Worm (Caenorhabditis elegans) whole organism, dauer: ENCODE results near the gene repo-1.

Experiments used
- unc-62 ChIP-seq: sonication (generic microtip); optimal IDR thresholded peaks from 2 replicates; lab custom pipeline; 2017; ENCODE audit warnings: missing biosample characterization, missing genetic modification reagents, missing genetic modification characterization

repo-1 gene

DNA sequence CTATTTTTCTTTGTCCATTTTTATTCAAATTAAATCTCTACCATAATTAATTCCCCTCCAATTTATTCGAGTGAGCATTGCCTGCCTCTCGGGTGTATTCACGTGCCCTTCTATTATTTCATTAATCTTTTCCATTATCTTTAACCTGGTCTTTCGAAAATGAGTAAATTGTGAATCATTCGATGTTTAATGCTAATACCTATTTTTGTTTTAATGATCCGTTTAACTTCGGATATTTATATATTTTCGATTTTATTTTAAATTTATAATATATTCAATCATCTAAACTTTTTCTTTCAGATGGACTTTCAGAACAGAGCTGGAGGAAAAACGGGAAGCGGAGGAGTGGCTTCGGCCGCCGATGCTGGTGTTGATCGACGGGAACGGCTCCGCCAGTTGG is at the start of gene repo-1:
Gene repo-1 (plus strand): TSS at position 301 of the 400 bp plus-strand sequence.
- TF ChIP-seq unc-62 (GFP tag; lab: Kevin White, UChicago), result no peak

DNA sequence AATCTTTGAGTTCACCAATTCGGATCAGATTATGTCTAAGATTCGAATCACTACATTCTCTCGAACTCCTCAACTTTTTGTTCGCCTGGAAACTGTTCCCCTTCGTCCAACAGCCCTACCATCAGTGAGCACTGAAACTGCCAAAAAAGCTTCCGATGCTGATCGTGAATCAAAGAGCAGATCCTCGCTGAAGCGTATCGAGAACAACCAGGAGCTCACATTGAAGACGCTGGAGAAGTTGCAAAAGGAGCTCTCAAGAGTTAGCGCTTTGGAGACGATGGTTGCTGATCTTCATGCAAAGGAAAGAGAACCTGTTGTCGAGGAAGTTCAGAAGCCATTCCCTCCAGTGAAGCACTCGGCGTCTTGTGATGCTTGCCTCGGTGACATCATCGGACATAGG is 49.5 kb upstream of the repo-1 start:
- TF ChIP-seq unc-62 (GFP tag; lab: Kevin White, UChicago), result no peak

DNA sequence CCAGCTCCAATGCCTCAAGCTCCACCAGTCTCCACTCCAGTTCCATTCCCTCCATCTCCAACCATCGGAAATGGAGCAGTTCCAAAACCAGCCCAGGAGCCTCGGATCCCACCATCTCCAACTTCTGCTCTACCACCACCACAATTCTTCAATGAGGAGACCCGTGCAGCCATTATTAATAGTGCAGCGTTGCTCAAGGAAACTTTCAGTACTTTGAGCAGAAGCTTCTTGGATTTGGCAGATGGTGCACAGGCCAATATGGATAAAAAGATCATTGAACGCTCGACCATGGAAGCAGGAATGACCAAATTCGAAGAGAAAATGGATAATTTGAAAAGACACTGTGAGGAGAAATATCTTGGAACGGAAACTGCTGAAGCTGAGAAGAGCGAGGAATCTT is 48.9 kb upstream of the repo-1 start:
- TF ChIP-seq unc-62 (GFP tag; lab: Kevin White, UChicago), result no peak

DNA sequence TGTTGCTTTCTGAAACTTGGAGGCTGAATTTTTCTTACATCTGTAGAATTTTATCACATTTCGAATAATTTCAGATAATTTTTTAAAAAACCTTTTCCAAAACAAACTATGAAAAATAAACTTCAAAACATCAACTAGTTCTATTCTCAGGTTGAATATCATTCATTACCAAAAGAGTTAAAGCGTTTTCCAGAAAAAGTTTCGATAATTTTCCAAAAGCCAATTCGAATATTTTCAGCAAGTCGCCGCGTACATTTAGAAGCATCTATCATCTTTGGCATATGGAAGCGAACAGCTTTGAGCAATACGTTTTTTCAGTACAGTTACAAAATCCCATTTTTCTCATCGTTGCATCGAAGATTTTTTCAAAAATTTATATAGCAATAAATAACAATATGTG is 47.4 kb upstream of the repo-1 start:
- TF ChIP-seq unc-62 (GFP tag; lab: Kevin White, UChicago), result no peak

DNA sequence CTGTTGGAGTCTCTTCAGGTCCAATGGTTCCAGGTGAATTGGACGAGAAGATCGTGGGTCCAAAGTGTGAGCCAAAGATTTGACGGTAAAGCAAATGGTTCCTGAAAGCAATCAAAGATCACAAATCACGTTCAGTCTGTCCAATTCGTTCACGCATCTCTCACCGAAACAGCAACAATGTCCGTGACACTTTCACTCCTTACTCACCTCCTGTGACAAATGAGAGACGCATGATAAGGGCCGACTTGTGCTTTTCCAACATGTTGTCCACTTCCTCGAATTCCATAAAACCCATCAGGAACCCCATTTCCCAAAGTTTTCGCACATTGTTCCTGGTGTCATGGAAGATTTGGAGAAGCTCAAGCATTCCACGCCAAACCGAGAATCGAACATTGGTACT is 43.8 kb upstream of the repo-1 start:
- no peak for TF ChIP-seq unc-62 (GFP tag; lab: Kevin White, UChicago)

DNA sequence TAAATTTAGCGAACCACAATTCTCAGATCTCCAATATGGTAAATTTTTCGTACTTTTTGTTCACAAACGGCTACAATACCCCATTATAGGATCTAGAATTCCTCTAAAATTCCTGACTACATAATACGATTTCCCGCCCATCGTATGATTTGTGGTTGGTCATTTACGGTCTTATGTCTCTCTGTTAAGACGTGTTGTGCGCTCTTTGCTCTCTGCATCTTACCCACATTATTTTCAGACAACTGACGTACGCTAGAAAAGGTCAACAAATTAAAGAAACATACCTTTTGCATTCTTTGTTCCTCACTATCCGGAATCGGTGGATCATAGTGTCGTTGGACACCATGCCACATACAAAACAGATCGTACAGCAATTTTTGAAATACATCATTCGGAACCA is 41.2 kb upstream of the repo-1 start:
- no peak for TF ChIP-seq unc-62 (GFP tag; lab: Kevin White, UChicago)

DNA sequence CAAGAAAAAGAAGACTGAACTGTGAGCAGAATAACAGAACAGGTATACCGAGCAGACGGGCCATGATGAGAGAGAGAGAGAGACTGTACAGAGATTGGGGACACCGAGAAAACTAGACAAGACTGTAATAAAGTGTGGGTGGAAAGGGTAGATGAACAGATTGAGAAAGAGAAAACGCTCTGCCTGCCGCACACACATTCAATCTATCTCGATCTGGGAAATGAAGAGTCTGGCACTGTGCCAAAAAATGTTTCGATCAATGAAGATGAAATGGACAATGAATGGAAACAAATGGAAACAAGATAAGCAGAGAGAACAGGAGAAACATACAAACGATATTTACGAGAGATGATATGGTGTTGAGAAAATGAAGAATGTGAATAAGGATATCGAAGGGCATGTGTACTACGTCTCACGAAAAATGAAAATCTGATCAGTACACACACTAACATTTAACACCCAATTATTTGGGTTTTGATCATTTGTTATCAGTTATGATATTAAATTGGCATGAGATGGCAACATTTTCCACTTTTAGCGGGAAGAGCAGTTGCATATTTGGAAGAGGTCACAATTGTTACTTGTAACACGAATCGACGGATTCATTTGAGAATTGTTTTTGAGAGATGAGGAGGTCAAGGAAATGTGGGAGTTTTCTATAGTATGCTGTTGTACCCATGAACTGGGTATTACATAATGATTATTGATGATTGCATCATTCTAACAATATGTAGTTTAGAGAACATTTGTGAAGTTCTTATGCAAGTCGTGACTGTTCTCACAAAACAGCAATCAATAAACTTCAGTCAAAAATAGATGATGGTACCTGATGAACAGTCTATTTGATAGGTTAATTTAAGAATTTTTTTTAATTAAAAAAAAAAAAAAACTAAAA is 39.2 kb upstream of the repo-1 start:
- TF ChIP-seq unc-62 (GFP tag; lab: Kevin White, UChicago), result no peak

DNA sequence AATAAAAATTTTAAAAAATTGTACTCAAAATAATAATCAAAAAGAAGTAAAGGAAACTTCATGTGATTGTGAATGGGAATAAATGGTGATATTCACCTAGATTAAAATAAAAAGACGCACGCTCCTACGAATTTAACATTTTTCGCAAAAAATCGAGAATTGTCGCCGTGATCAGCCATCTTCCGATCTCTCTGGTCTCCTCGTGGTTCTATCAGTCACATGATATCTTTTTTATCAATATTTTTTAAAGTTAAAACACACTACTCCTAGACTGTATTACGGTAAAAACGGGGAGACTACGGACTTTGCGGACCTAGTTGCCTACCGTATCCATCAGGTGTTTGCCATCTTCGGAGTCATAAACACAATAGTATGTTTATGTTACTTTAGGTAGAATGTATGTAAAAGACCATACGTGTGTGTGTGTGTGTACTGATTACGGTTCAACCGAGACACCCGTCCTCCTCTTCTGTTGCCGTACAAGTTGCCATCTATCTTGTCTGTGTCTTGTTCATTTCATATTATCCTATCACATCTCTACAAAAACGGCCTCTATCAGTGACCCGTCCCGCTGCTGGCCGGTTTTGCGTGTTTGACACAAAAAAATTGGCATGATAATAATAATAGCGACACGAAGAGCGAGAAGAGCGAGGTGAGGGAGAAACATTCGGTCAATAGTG is 37.6 kb upstream of the repo-1 start, which contains the start of gene T12G3.2:
Gene T12G3.2 (minus strand): TSS at position 444 of the 680 bp plus-strand sequence.
- no peak for TF ChIP-seq unc-62 (GFP tag; lab: Kevin White, UChicago)

DNA sequence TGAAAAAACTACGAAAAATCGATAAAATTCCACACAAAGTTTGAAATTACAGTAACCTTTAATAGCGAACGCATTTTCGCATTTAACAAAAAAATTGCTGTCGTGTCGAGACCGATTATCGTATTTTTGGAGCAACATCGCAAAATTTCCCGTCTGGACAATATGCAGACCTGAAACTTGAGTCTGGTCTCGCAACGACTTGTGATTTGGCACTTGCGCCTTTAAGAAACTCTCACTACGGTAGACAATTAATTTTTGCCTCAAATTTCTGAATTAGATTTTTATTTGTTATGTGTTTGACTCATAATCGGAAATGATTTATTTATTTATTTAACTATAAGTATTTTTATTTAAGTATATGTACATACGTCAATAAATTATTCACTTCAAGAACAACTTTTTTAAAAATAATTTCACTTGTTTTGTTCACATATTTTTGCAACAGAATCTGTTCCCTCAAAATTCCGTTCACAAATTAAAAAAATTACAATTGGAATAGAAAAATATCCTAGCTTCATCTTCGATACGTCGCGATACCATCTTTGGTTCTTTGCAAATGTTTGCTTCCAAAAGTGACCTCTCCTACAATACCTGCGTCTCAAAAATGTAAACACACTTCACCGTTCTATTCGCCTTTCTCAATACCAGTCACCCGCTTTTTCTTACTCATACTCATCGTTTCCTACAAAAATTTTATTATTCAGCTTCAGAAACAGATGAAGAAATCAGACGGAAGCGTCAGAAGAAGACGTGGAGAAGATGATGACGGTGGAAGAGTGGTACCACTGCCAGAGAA is 36.5 kb upstream of the repo-1 start, which contains the start of gene T12G3.4:
Gene T12G3.4 (plus strand): TSS at position 705 of the 796 bp plus-strand sequence.
- no peak for TF ChIP-seq unc-62 (GFP tag; lab: Kevin White, UChicago)

DNA sequence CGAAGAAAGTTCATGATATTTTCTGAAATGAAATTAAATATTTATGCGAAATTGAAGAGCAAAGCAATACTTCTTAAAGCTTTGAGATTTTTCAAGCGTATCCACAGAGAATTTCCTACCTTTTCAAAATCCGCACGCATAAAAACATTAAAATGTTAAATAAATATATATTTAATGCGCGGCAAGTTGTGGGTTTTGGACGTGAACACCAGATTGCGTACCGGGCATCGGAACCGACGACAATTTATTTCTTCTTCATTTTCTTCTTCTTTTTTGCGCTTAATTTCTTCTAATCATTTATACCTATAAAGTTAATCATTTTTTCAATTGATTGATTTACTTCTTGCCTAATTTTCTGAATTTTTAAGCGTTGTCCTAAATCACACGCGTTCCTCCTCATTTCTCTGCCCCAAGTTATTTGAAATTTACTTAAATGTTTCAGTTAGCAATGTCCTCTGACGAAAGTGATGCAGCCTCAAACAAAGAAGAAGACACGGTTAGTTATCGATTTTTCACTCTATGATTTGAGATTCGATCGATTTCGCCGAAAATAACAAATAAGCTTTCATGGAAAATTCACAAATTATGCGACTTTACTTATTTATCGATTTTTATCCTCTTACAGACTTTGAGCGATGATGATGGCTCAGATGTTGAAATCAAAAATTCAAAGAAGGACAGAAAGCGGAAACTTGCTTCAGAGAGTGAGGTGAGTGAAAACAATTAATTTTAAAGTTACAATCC is 33.1 kb upstream of the repo-1 start, which contains the start of the genes bre-5 and spt-5:
Gene bre-5 (minus strand): TSS at position 167 of the 744 bp plus-strand sequence.
Gene spt-5 (plus strand): TSS at position 443 of the 744 bp plus-strand sequence.
- TF ChIP-seq unc-62 (GFP tag; lab: Kevin White, UChicago), result no peak

DNA sequence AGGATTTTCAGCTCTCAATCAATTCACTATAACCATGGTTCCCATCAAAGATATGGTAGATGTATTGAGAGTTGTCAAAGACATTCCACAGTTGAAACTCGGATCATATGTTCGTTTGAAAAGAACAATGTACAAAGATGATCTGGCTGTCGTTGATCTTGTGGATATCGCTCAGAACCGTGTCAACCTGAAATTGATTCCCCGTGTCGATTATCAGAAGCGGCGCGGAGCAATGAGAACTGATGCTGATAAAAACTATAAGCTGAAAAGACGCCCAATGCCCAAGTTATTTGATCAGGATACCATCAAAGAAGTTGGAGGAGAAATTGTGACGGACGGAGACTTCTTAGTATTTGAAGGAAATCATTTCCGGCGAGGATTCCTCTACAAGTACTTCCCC is 31.8 kb upstream of the repo-1 start:
- TF ChIP-seq unc-62 (GFP tag; lab: Kevin White, UChicago), result no peak

DNA sequence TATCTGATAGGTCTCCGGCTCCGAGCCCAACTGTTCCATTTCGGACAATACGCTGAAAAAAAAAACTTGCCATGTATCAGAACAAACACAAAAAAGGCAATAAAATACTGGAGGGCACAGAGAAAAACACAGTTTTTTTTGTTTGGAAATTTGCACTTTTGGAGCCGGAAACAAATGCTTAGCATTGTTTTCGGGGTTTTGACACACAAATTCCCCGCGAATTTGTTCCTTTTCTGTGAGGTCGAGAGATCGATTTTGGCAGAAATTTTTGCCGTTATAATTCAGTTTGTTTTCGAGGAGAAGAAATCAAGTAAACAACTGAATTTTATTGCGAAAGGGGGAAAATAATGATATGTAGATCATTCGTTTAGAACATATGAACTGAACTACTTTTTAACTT is 27.7 kb upstream of the repo-1 start, which contains the start of gene K08E4.2:
Gene K08E4.2 (minus strand): TSS at position 54 of the 400 bp plus-strand sequence.
- no peak for TF ChIP-seq unc-62 (GFP tag; lab: Kevin White, UChicago)

DNA sequence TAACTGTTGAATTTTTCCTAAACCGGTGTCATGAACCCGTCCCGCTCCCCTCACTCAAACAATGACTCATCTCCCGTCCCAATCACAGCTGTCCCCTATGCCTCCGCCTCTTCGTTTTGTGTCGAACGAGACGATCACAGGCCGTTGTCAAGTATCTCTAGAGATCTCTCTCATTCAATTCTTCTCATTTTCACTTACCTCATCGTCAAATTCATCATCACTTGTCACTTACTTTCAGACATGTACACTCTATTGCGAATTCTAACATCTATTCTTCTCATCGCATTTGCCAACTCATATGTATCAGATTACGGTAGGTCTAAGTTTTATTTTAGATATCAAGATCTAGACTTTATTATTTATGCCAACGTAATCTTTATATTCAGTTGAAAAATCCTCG is 26.8 kb upstream of the repo-1 start, which contains the start of gene K08E4.3:
Gene K08E4.3 (plus strand): TSS at position 235 of the 400 bp plus-strand sequence.
- no peak for TF ChIP-seq unc-62 (GFP tag; lab: Kevin White, UChicago)

DNA sequence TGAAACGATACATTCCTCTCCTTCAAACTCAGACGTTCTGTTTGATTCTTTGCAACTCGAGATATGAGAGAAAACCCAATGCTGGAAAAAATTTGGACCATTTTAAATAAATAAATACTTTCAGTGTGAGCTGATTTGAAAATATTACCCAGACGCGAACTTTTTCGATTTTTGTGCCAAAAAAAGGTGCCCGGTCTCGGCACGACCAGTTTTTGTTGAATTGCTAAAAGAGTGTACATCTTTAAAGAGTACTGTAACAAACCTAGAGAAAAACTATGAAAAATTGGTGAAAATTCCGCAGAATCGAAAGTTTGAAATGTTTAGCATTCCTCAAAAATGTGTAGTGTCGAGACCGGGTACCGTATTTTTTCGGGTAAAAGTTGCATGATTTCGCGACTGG is 23.0 kb upstream of the repo-1 start, which contains the start of gene K08E4.8:
Gene K08E4.8 (minus strand): TSS at position 101 of the 400 bp plus-strand sequence.
- no peak for TF ChIP-seq unc-62 (GFP tag; lab: Kevin White, UChicago)
